Comparison of ENCODE assay signal across 3 fruit fly cellular contexts in the genomic region with DNA sequence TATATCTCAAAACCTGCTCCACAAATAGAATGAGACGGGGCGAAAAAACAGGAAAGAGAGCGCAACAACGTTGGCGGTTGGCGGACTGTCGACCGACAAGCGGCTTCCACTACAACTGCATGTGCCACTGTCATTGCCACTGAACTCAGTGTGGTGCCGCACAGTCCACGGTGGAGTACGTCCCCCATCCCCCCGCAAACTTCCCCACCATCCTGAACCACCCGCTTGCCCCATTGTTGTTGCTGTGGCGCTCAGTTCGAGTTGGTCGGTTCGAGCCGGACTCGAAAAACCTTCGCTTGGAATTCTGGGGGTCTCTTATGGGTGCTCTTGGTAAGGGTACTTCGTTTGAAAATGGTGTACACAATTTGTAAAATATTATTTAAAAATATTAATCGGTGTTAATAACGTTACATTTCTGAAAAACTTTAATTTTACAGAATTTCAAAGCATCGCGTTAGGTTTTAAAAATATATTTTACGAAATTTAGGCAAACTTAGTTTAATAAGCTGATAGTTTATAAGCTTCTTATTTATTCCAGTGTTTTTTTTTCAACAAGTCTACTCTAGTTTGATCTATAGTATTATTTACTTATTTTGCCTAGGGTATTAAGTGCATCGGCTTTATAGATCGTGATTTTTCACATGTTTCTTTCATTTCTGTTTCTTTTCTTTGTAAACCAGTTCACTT.
TF ChIP-seq lines count a peak whose summit lies in the region.

No protein-coding gene starts in this region.

TF ChIP-seq in whole organism, embryonic, 481 proteins besides CTCF, POLR2A, EP300 and RAD21 (continued from another document and continues in another):
- TF ChIP-seq Opbp (GFP tag; IDR thresholded peaks at IDR 0.05; lab: Robert Waterston, UW; ENCODE audit: partially characterized antibody) (0 out of 3 replicates have a peak, but pooled peaks have one; percentile 27), Ets97D (GFP tag; optimal IDR thresholded peaks at IDR 0.05; lab: Kevin White, UChicago) (no peak), CG6254 (GFP tag; optimal IDR thresholded peaks at IDR 0.05; lab: Kevin White, UChicago) (peak; percentile 52), salm (tag; optimal IDR thresholded peaks at IDR 0.05; lab: Kevin White, UChicago) (peak; percentile 27), ssp (GFP tag; IDR thresholded peaks at IDR 0.05; lab: Robert Waterston, UW) (peak; percentile 39), CG11723 (GFP tag; optimal IDR thresholded peaks at IDR 0.05; lab: Kevin White, UChicago) (peak; percentile 51), CG9817 (tag; optimal IDR thresholded peaks at IDR 0.05; lab: Kevin White, UChicago) (no peak), bsh (GFP tag; optimal IDR thresholded peaks at IDR 0.05; lab: Kevin White, UChicago) (peak in 1 of 2 experiments; percentile 10), CG12071 (GFP tag; optimal IDR thresholded peaks at IDR 0.05; lab: Kevin White, UChicago) (no peak), Fer2 (tag; optimal IDR thresholded peaks at IDR 0.05; lab: Kevin White, UChicago) (no peak), rib (GFP tag; IDR thresholded peaks at IDR 0.05; lab: Robert Waterston, UW) (peak; percentile 34; the same call in 1 of the 2 replicates), CG17359 (tag; optimal IDR thresholded peaks at IDR 0.05; lab: Kevin White, UChicago) (peak; percentile 67), CG16813 (GFP tag; IDR thresholded peaks at IDR 0.05; lab: Robert Waterston, UW; ENCODE audit: partially characterized antibody) (0 out of 3 replicates have a peak, but pooled peaks have one; percentile 25), kah (GFP tag; optimal IDR thresholded peaks at IDR 0.05; lab: Kevin White, UChicago) (no peak), Sin3A (optimal IDR thresholded peaks at IDR 0.05; lab: Kevin White, UChicago) (no peak), TFAM (GFP tag; optimal IDR thresholded peaks at IDR 0.05; lab: Kevin White, UChicago) (no peak), pum (GFP tag; optimal IDR thresholded peaks at IDR 0.05; lab: Kevin White, UChicago) (peak; percentile 18), CG18011 (GFP tag; optimal IDR thresholded peaks at IDR 0.05; lab: Kevin White, UChicago) (no peak), CG31388 (GFP tag; optimal IDR thresholded peaks at IDR 0.05; lab: Kevin White, UChicago) (no peak), CG32772 (GFP tag; IDR thresholded peaks at IDR 0.05; lab: Robert Waterston, UW) (0 out of 2 replicates have a peak, but pooled peaks have one; percentile 39), CG17385 (GFP tag; optimal IDR thresholded peaks at IDR 0.05; lab: Kevin White, UChicago) (peak; percentile 66), pnt (GFP tag; optimal IDR thresholded peaks at IDR 0.05; lab: Kevin White, UChicago) (no peak), Nf-YB (GFP tag; optimal IDR thresholded peaks at IDR 0.05; lab: Kevin White, UChicago) (peak; percentile 52), CG2116 (GFP tag; optimal IDR thresholded peaks at IDR 0.05; lab: Kevin White, UChicago) (peak; percentile 2), CG3995 (GFP tag; optimal IDR thresholded peaks at IDR 0.05; lab: Kevin White, UChicago) (no peak), schlank (tag; optimal IDR thresholded peaks at IDR 0.05; lab: Kevin White, UChicago) (no peak), MBD-R2 (GFP tag; IDR thresholded peaks at IDR 0.05; lab: Robert Waterston, UW) (no peak), CG17829 (tag; optimal IDR thresholded peaks at IDR 0.05; lab: Kevin White, UChicago) (peak; percentile 50), Adf1 (GFP tag; IDR thresholded peaks at IDR 0.05; lab: Robert Waterston, UW) (no peak; the same call in 1 of the 2 replicates), Ssrp (tag; optimal IDR thresholded peaks at IDR 0.05; lab: Kevin White, UChicago) (peak; percentile 65), prd (optimal IDR thresholded peaks at IDR 0.05; lab: Kevin White, UChicago) (no peak), prd (GFP tag; IDR thresholded peaks at IDR 0.05; lab: Robert Waterston, UW) (peak; percentile 47; the same call in 1 of the 3 replicates), CG4424 (GFP tag; optimal IDR thresholded peaks at IDR 0.05; lab: Kevin White, UChicago) (peak; percentile 48), H15 (GFP tag; IDR thresholded peaks at IDR 0.05; lab: Robert Waterston, UW) (no peak), CG6654 (GFP tag; optimal IDR thresholded peaks at IDR 0.05; lab: Kevin White, UChicago) (peak; percentile 9), CG42726 (GFP tag; IDR thresholded peaks at IDR 0.05; lab: Robert Waterston, UW; ENCODE audit: partially characterized antibody) (peak; percentile 26; the same call in 1 of the 2 replicates), oc (tag; optimal IDR thresholded peaks at IDR 0.05; lab: Kevin White, UChicago) (no peak), nerfin-1 (tag; optimal IDR thresholded peaks at IDR 0.05; lab: Kevin White, UChicago) (peak; percentile 49), seq (GFP tag; IDR thresholded peaks at IDR 0.05; lab: Robert Waterston, UW) (peak; percentile 24; the same call in 1 of the 2 replicates)

TF ChIP-seq in whole organism, prepupa, 60 proteins besides CTCF, POLR2A, EP300 and RAD21 (continued from another document):
- TF ChIP-seq CG11902 (GFP tag; optimal IDR thresholded peaks at IDR 0.05; lab: Kevin White, UChicago) (peak; percentile 33), CG11762 (GFP tag; optimal IDR thresholded peaks at IDR 0.05; lab: Kevin White, UChicago; ENCODE audit: insufficient read depth) (peak; percentile 52), svp (GFP tag; lab: Kevin White, UChicago) (peak; percentile 91), CG6792 (GFP tag; optimal IDR thresholded peaks at IDR 0.05; lab: Kevin White, UChicago) (peak; percentile 83), Sox102F (GFP tag; optimal IDR thresholded peaks at IDR 0.05; lab: Kevin White, UChicago) (peak; percentile 55), Sox14 (GFP tag; optimal IDR thresholded peaks at IDR 0.05; lab: Kevin White, UChicago) (peak; percentile 76), CG32006 (GFP tag; optimal IDR thresholded peaks at IDR 0.05; lab: Kevin White, UChicago) (peak; percentile 88), Gug (GFP tag; IDR thresholded peaks at IDR 0.05; lab: Robert Waterston, UW) (no peak), Ets21C (GFP tag; optimal IDR thresholded peaks at IDR 0.05; lab: Kevin White, UChicago) (peak; percentile 49), spab (GFP tag; optimal IDR thresholded peaks at IDR 0.05; lab: Kevin White, UChicago) (peak; percentile 70), CG16779 (tag; optimal IDR thresholded peaks at IDR 0.05; lab: Kevin White, UChicago) (peak; percentile 50), topi (GFP tag; optimal IDR thresholded peaks at IDR 0.05; lab: Kevin White, UChicago) (peak; percentile 83), achi (GFP tag; optimal IDR thresholded peaks at IDR 0.05; lab: Kevin White, UChicago) (peak; percentile 79), CG3919 (GFP tag; optimal IDR thresholded peaks at IDR 0.05; lab: Kevin White, UChicago) (peak; percentile 75), CG3032 (tag; optimal IDR thresholded peaks at IDR 0.05; lab: Kevin White, UChicago) (peak; percentile 72), vri (GFP tag; optimal IDR thresholded peaks at IDR 0.05; lab: Kevin White, UChicago) (peak; percentile 15), acj6 (GFP tag; optimal IDR thresholded peaks at IDR 0.05; lab: Kevin White, UChicago) (peak; percentile 79), CG15336 (GFP tag; IDR thresholded peaks at IDR 0.05; lab: Robert Waterston, UW) (peak; percentile 54; the same call in 1 of the 2 replicates), Smox (GFP tag; optimal IDR thresholded peaks at IDR 0.05; lab: Kevin White, UChicago) (peak; percentile 76), CG10669 (GFP tag; optimal IDR thresholded peaks at IDR 0.05; lab: Kevin White, UChicago) (peak; percentile 59), Eip93F (GFP tag; optimal IDR thresholded peaks at IDR 0.05; lab: Kevin White, UChicago) (no peak), CG34406 (GFP tag; optimal IDR thresholded peaks at IDR 0.05; lab: Kevin White, UChicago) (peak; percentile 80), Eip78C (GFP tag; lab: Kevin White, UChicago) (peak; percentile 96), Sox15 (GFP tag; optimal IDR thresholded peaks at IDR 0.05; lab: Kevin White, UChicago) (peak; percentile 35), Lpt (GFP tag; optimal IDR thresholded peaks at IDR 0.05; lab: Kevin White, UChicago) (peak; percentile 70), fd85E (GFP tag; optimal IDR thresholded peaks at IDR 0.05; lab: Kevin White, UChicago) (no peak), net (GFP tag; optimal IDR thresholded peaks at IDR 0.05; lab: Kevin White, UChicago) (no peak), Blimp-1 (GFP tag; optimal IDR thresholded peaks at IDR 0.05; lab: Kevin White, UChicago) (peak; percentile 31), pdm3 (GFP tag; optimal IDR thresholded peaks at IDR 0.05; lab: Kevin White, UChicago) (peak; percentile 79), CG6163 (GFP tag; IDR thresholded peaks at IDR 0.05; lab: Robert Waterston, UW) (peak; percentile 32; the same call in 1 of the 3 replicates), CG8319 (GFP tag; optimal IDR thresholded peaks at IDR 0.05; lab: Kevin White, UChicago) (peak; percentile 60), CG7368 (GFP tag; optimal IDR thresholded peaks at IDR 0.05; lab: Kevin White, UChicago) (peak; percentile 32), ss (GFP tag; optimal IDR thresholded peaks at IDR 0.05; lab: Kevin White, UChicago) (peak; percentile 58 to 73), cyc (GFP tag; optimal IDR thresholded peaks at IDR 0.05; lab: Kevin White, UChicago) (peak; percentile 52), Hr38 (GFP tag; optimal IDR thresholded peaks at IDR 0.05; lab: Kevin White, UChicago) (no peak), fkh (GFP tag; optimal IDR thresholded peaks at IDR 0.05; lab: Kevin White, UChicago) (peak; percentile 39), CG8119 (GFP tag; IDR thresholded peaks at IDR 0.05; lab: Robert Waterston, UW) (peak; percentile 71), fd59A (GFP tag; optimal IDR thresholded peaks at IDR 0.05; lab: Kevin White, UChicago) (peak; percentile 53), CG6854 (GFP tag; optimal IDR thresholded peaks at IDR 0.05; lab: Kevin White, UChicago) (no peak), CG10631 (GFP tag; optimal IDR thresholded peaks at IDR 0.05; lab: Kevin White, UChicago) (peak; percentile 82)

TF ChIP-seq in whole organism, wandering third instar larva, 38 proteins besides CTCF, POLR2A, EP300 and RAD21 (continued from another document):
- peak; percentile 42 for TF ChIP-seq brk (GFP tag; optimal IDR thresholded peaks at IDR 0.05; lab: Kevin White, UChicago)
- no peak for TF ChIP-seq CG32264 (GFP tag; optimal IDR thresholded peaks at IDR 0.05; lab: Kevin White, UChicago)
- no peak for TF ChIP-seq Mio (GFP tag; optimal IDR thresholded peaks at IDR 0.05; lab: Kevin White, UChicago)
- no peak for TF ChIP-seq lola (GFP tag; optimal IDR thresholded peaks at IDR 0.05; lab: Kevin White, UChicago)
- no peak for TF ChIP-seq usp (GFP tag; optimal IDR thresholded peaks at IDR 0.05; lab: Kevin White, UChicago)
- peak; percentile 21 for TF ChIP-seq CG9705 (GFP tag; optimal IDR thresholded peaks at IDR 0.05; lab: Kevin White, UChicago)
- no peak for TF ChIP-seq sage (GFP tag; optimal IDR thresholded peaks at IDR 0.05; lab: Kevin White, UChicago)
- TF ChIP-seq Jra (GFP tag; optimal IDR thresholded peaks at IDR 0.05; lab: Kevin White, UChicago) = peak; percentile 19
- TF ChIP-seq dsf (GFP tag; optimal IDR thresholded peaks at IDR 0.05; lab: Kevin White, UChicago; ENCODE audit: borderline replicate concordance) = no peak
- no peak for TF ChIP-seq Vsx2 (GFP tag; optimal IDR thresholded peaks at IDR 0.05; lab: Kevin White, UChicago; ENCODE audit: partially characterized antibody)
- peak in 1 of 2 experiments; percentile 50 for TF ChIP-seq dl (GFP tag; optimal IDR thresholded peaks at IDR 0.05; lab: Kevin White, UChicago; ENCODE audit: insufficient read depth in 1 of 2, partially characterized antibody in 2 of 2)
- TF ChIP-seq N (GFP tag; optimal IDR thresholded peaks at IDR 0.05; lab: Kevin White, UChicago) = no peak
- TF ChIP-seq Hr78 (GFP tag; optimal IDR thresholded peaks at IDR 0.05; lab: Kevin White, UChicago) = no peak
